Fruit fly (Drosophila melanogaster): ENCODE data around the gene Neb-cGP.
A peak's percentile ranks its signal among the peaks of the same experiment; 100 is the strongest.

The Neb-cGP gene

DNA sequence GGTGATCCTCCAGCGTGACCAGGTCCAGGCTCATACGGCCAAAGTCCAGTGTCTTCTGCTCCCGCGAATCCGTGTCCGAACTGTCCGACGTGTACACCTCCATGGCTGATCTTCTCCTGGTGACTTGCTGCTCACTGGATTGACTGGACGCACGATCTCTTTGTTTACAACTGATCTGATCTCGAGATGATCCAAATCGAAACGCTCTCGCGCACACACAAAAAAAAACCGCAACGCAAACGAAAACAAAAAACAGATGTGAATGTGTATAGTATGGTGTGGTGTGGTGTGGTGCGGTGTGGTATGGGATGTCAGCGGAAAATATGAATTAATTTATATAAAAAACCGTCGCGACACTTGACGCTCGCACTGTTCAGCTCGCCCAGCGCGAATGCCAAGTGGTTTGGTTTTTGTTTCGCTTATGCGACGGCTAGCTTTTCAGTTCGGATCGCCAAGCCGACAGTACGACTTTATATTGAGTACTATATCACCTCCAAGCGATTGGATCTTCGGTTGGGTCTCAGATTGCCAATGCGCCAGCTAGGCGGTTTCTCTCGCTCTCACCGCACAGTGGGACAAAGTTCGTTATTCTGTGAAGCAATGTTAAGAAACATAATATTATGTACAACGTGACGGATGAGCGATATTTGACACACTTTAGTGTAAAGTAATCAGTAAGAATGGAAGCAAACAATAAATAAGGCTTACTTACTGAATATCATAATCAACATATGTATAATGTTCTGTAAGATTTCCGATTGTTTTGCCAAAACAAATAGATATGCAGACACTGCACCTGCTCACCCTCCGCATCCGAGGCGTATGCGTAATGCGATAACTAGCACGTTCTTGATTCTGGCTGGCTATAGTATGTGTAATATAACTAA lies 25.9 kb downstream of the Neb-cGP start (continued):
- TF ChIP-seq pan (optimal IDR thresholded peaks at IDR 0.05) (no peak), pan (GFP tag; optimal IDR thresholded peaks at IDR 0.05 in 1 of 2, IDR thresholded peaks at IDR 0.05 in 1 of 2) (peak in 1 of 2 experiments; percentile 50), CG3726 (GFP tag; IDR thresholded peaks at IDR 0.05) (0 out of 3 replicates have a peak, but pooled peaks have one; percentile 46), cato (GFP tag; optimal IDR thresholded peaks at IDR 0.05; ENCODE audit: borderline replicate concordance) (no peak), CG12391 (tag; optimal IDR thresholded peaks at IDR 0.05) (peak; percentile 52), Spps (tag; optimal IDR thresholded peaks at IDR 0.05) (no peak), CG34422 (GFP tag; IDR thresholded peaks at IDR 0.05) (no peak), Six4 (GFP tag; optimal IDR thresholded peaks at IDR 0.05) (peak; percentile 20), BEAF-32 (GFP tag; optimal IDR thresholded peaks at IDR 0.05) (no peak), gcm (GFP tag; optimal IDR thresholded peaks at IDR 0.05) (peak; percentile 4), pb (GFP tag; optimal IDR thresholded peaks at IDR 0.05) (no peak), HLH3B (GFP tag; IDR thresholded peaks at IDR 0.05) (peak; percentile 32; the same call in 1 of the 2 replicates), CG6254 (GFP tag; optimal IDR thresholded peaks at IDR 0.05) (no peak), gt (GFP tag; IDR thresholded peaks at IDR 0.05) (no peak), CoRest (tag; optimal IDR thresholded peaks at IDR 0.05) (peak; percentile 57), Vsx1 (GFP tag; optimal IDR thresholded peaks at IDR 0.05) (no peak), CG4424 (GFP tag; optimal IDR thresholded peaks at IDR 0.05) (peak; percentile 39), klu (GFP tag; IDR thresholded peaks at IDR 0.05) (0 out of 2 replicates have a peak, but pooled peaks have one; percentile 37), mam (GFP tag; optimal IDR thresholded peaks at IDR 0.05) (peak; percentile 65), CG17912 (GFP tag; optimal IDR thresholded peaks at IDR 0.05) (no peak), az2 (GFP tag; optimal IDR thresholded peaks at IDR 0.05) (peak; percentile 23), CG43689 (GFP tag; IDR thresholded peaks at IDR 0.05) (no peak), corto (GFP tag; optimal IDR thresholded peaks at IDR 0.05) (no peak), h (optimal IDR thresholded peaks at IDR 0.05) (no peak), so (GFP tag; IDR thresholded peaks at IDR 0.05) (0 out of 3 replicates have a peak, but pooled peaks have one; percentile 18), Ravus (GFP tag; IDR thresholded peaks at IDR 0.05) (no peak), CG12299 (tag; optimal IDR thresholded peaks at IDR 0.05) (peak; percentile 36), YL-1 (GFP tag; optimal IDR thresholded peaks at IDR 0.05) (no peak), stwl (tag; optimal IDR thresholded peaks at IDR 0.05) (no peak), p53 (GFP tag; optimal IDR thresholded peaks at IDR 0.05) (no peak), al (GFP tag; IDR thresholded peaks at IDR 0.05) (peak; percentile 61), Dip2 (GFP tag; IDR thresholded peaks at IDR 0.05) (no peak), pita (GFP tag; optimal IDR thresholded peaks at IDR 0.05) (no peak), dm (GFP tag; optimal IDR thresholded peaks at IDR 0.05) (no peak), cg (GFP tag; optimal IDR thresholded peaks at IDR 0.05) (no peak), sisA (GFP tag; IDR thresholded peaks at IDR 0.05) (peak; percentile 44; the same call in 1 of the 2 replicates), B-H2 (GFP tag; optimal IDR thresholded peaks at IDR 0.05) (peak; percentile 18), sna (GFP tag; IDR thresholded peaks at IDR 0.05; ENCODE audit: partially characterized antibody) (no peak), sens (GFP tag) (peak; percentile 85), Sry-δ (GFP tag; optimal IDR thresholded peaks at IDR 0.05) (peak; percentile 11), gcm2 (GFP tag; optimal IDR thresholded peaks at IDR 0.05) (peak; percentile 16), vvl (GFP tag; IDR thresholded peaks at IDR 0.05) (peak; percentile 51), CG6272 (GFP tag; IDR thresholded peaks at IDR 0.05) (no peak), Eip74EF (GFP tag; optimal IDR thresholded peaks at IDR 0.05) (peak in 1 of 2 experiments; percentile 44), CG8089 (GFP tag; optimal IDR thresholded peaks at IDR 0.05) (no peak), schlank (tag; optimal IDR thresholded peaks at IDR 0.05) (peak; percentile 65), nau (GFP tag; optimal IDR thresholded peaks at IDR 0.05) (no peak), hbn (GFP tag; IDR thresholded peaks at IDR 0.05; ENCODE audit: partially characterized antibody) (no peak), nerfin-1 (tag; optimal IDR thresholded peaks at IDR 0.05) (no peak)
